Fruit fly (Drosophila melanogaster) whole organism, prepupa: ENCODE measurements around the gene ida.

Experiments used
- Blimp-1 ChIP-seq: fragments of 200-800 bp; sonication (Bioruptor generic); optimal IDR thresholded peaks from 3 replicates; lab custom pipeline; 2017; ENCODE audit warnings: missing biosample characterization, missing genetic modification characterization, mild to moderate bottlenecking, moderate library complexity, missing genetic modification reagents
- CG10631 ChIP-seq: fragments of 200-800 bp; sonication (Bioruptor generic); optimal IDR thresholded peaks from 2 replicates; lab custom pipeline; 2016; ENCODE audit warnings: missing biosample characterization, missing genetic modification characterization
- CG10669 ChIP-seq: fragments of 200-800 bp; sonication (Bioruptor generic); optimal IDR thresholded peaks from 3 replicates; lab custom pipeline; 2018; ENCODE audit warnings: missing biosample characterization, mild to moderate bottlenecking, missing genetic modification characterization, moderate library complexity
- CG11762 ChIP-seq: fragments of 200-800 bp; sonication (Bioruptor generic); optimal IDR thresholded peaks from 3 replicates; lab custom pipeline; 2016; ENCODE audit warnings: missing biosample characterization, missing genetic modification characterization; ENCODE audit not compliant: insufficient read depth
- CG11902 ChIP-seq: fragments of 200-800 bp; sonication (Bioruptor generic); optimal IDR thresholded peaks from 3 replicates; lab custom pipeline; 2016; ENCODE audit warnings: missing biosample characterization, missing genetic modification characterization
- CG15336 ChIP-seq: fragments of 200-800 bp; sonication (Bioruptor generic); IDR thresholded peaks from 2 replicates; pipeline ENCODE4 v1.3.6; 2022; ENCODE audit warnings: missing biosample characterization, missing genetic modification characterization
- CG16779 ChIP-seq: fragments of 200-800 bp; sonication (Bioruptor generic); optimal IDR thresholded peaks from 3 replicates; lab custom pipeline; 2017; ENCODE audit warnings: missing biosample characterization, mild to moderate bottlenecking, missing genetic modification characterization
- CG3032 ChIP-seq: fragments of 200-800 bp; optimal IDR thresholded peaks from 2 replicates; lab custom pipeline; 2019; ENCODE audit warnings: missing biosample characterization, mild to moderate bottlenecking, missing genetic modification characterization, moderate library complexity
- CG31627 ChIP-seq: fragments of 200-800 bp; sonication (Bioruptor generic); optimal IDR thresholded peaks from 3 replicates; lab custom pipeline; 2016; ENCODE audit warnings: missing biosample characterization, missing genetic modification characterization
- CG3919 ChIP-seq: fragments of 200-800 bp; sonication (Bioruptor generic); optimal IDR thresholded peaks from 3 replicates; lab custom pipeline; 2016; ENCODE audit warnings: missing biosample characterization, missing genetic modification characterization
- CG6792 ChIP-seq: fragments of 200-800 bp; sonication (Bioruptor generic); optimal IDR thresholded peaks from 3 replicates; lab custom pipeline; 2016; ENCODE audit warnings: missing biosample characterization, missing genetic modification characterization
- CG6854 ChIP-seq: fragments of 200-800 bp; sonication (Bioruptor generic); optimal IDR thresholded peaks from 2 replicates; lab custom pipeline; 2017; ENCODE audit warnings: missing biosample characterization, mild to moderate bottlenecking, missing genetic modification characterization
- CG7368 ChIP-seq: fragments of 200-800 bp; sonication (Bioruptor generic); optimal IDR thresholded peaks from 3 replicates; lab custom pipeline; 2016; ENCODE audit warnings: missing biosample characterization, missing genetic modification characterization
- CG8632 ChIP-seq: fragments of 200-800 bp; sonication (Bioruptor generic); optimal IDR thresholded peaks from 3 replicates; lab custom pipeline; 2016; ENCODE audit warnings: missing biosample characterization, missing genetic modification characterization
- CG9139 ChIP-seq: fragments of 200-800 bp; sonication (Bioruptor generic); optimal IDR thresholded peaks from 3 replicates; lab custom pipeline; 2017; ENCODE audit warnings: missing biosample characterization, mild to moderate bottlenecking, missing genetic modification characterization
- Eip75B ChIP-seq: fragments of 200-800 bp; sonication (Bioruptor generic); optimal IDR thresholded peaks from 3 replicates; lab custom pipeline; 2016; ENCODE audit warnings: missing biosample characterization, missing genetic modification characterization
- Eip78C ChIP-seq: fragments of 200-800 bp; sonication (Bioruptor generic); peaks from one replicate; lab custom pipeline; 2016; ENCODE audit warnings: missing biosample characterization, missing genetic modification characterization
- Eip93F ChIP-seq: fragments of 200-800 bp; sonication (Bioruptor generic); optimal IDR thresholded peaks from 2 replicates; lab custom pipeline; 2016; ENCODE audit warnings: missing biosample characterization, mild to moderate bottlenecking, missing genetic modification characterization
- Ets21C ChIP-seq: fragments of 200-800 bp; sonication (Bioruptor generic); optimal IDR thresholded peaks from 3 replicates; lab custom pipeline; 2016; ENCODE audit warnings: missing biosample characterization, missing genetic modification characterization
- Ets96B ChIP-seq: fragments of 200-800 bp; optimal IDR thresholded peaks from 2 replicates; lab custom pipeline; 2019; ENCODE audit warnings: missing biosample characterization, mild to moderate bottlenecking, missing genetic modification characterization, moderate library complexity
- Gug ChIP-seq: fragments of 200-800 bp; sonication (Bioruptor generic); IDR thresholded peaks from 2 replicates; pipeline ENCODE4 v1.3.6; 2022; ENCODE audit warnings: missing biosample characterization, missing genetic modification characterization
- Hr39 ChIP-seq: fragments of 200-800 bp; sonication (Bioruptor generic); optimal IDR thresholded peaks from 2 replicates; lab custom pipeline; 2016; ENCODE audit warnings: missing biosample characterization, missing genetic modification characterization
- Hr4 ChIP-seq: fragments of 200-800 bp; sonication (Bioruptor generic); optimal IDR thresholded peaks from 3 replicates; lab custom pipeline; 2016; ENCODE audit warnings: missing biosample characterization, missing genetic modification characterization
- Sox102F ChIP-seq: fragments of 200-800 bp; sonication (Bioruptor generic); optimal IDR thresholded peaks from 2 replicates; lab custom pipeline; 2016; ENCODE audit warnings: missing biosample characterization, mild to moderate bottlenecking, missing genetic modification characterization
- Sox15 ChIP-seq: fragments of 200-800 bp; sonication (Bioruptor generic); optimal IDR thresholded peaks from 3 replicates; lab custom pipeline; 2016; ENCODE audit warnings: missing biosample characterization, missing genetic modification characterization
- achi ChIP-seq: fragments of 200-800 bp; sonication (Bioruptor generic); optimal IDR thresholded peaks from 3 replicates; lab custom pipeline; 2016; ENCODE audit warnings: missing biosample characterization, missing genetic modification characterization
- acj6 ChIP-seq: fragments of 200-800 bp; sonication (Bioruptor generic); optimal IDR thresholded peaks from 3 replicates; lab custom pipeline; 2016; ENCODE audit warnings: missing biosample characterization, missing genetic modification characterization
- dac ChIP-seq: fragments of 200-800 bp; sonication (Bioruptor generic); optimal IDR thresholded peaks from 2 replicates; lab custom pipeline; 2017; ENCODE audit warnings: missing biosample characterization, mild to moderate bottlenecking, missing genetic modification characterization
- eg ChIP-seq: fragments of 200-800 bp; sonication (Bioruptor generic); IDR thresholded peaks from 3 replicates; pipeline ENCODE4 v1.3.6; 2022; ENCODE audit warnings: missing biosample characterization, missing genetic modification characterization
- esn ChIP-seq: fragments of 200-800 bp; sonication (Bioruptor generic); optimal IDR thresholded peaks from 2 replicates; lab custom pipeline; 2016; ENCODE audit warnings: missing biosample characterization, mild to moderate bottlenecking, missing genetic modification characterization, moderate library complexity
- fd85E ChIP-seq: fragments of 200-800 bp; sonication (Bioruptor generic); optimal IDR thresholded peaks from 3 replicates; lab custom pipeline; 2016; ENCODE audit warnings: missing biosample characterization, missing genetic modification characterization
- fkh ChIP-seq: fragments of 200-800 bp; sonication (Bioruptor generic); optimal IDR thresholded peaks from 3 replicates; lab custom pipeline; 2017; ENCODE audit warnings: missing biosample characterization, mild to moderate bottlenecking, missing genetic modification characterization, moderate library complexity
- lz ChIP-seq: fragments of 200-800 bp; sonication (Bioruptor generic); optimal IDR thresholded peaks from 3 replicates; lab custom pipeline; 2016; ENCODE audit warnings: missing biosample characterization, missing genetic modification characterization
- net ChIP-seq: fragments of 200-800 bp; sonication (Bioruptor generic); optimal IDR thresholded peaks from 3 replicates; lab custom pipeline; 2016; ENCODE audit warnings: missing biosample characterization, missing genetic modification characterization
- salr ChIP-seq, 2 experiments: fragments of 200-800 bp; sonication (Bioruptor generic); optimal IDR thresholded peaks; 3 replicates each; lab custom pipeline; 2016 to 2018; ENCODE audit warnings: missing biosample characterization in 2 of 2, missing genetic modification characterization in 2 of 2, mild to moderate bottlenecking in 1 of 2
- spab ChIP-seq: fragments of 200-800 bp; sonication (Bioruptor generic); optimal IDR thresholded peaks from 2 replicates; lab custom pipeline; 2017; ENCODE audit warnings: missing biosample characterization, mild to moderate bottlenecking, missing genetic modification characterization, missing genetic modification reagents
- ss ChIP-seq, 2 experiments: fragments of 200-800 bp; sonication (Bioruptor generic); optimal IDR thresholded peaks; 2 replicates in 1 of 2; 3 replicates in 1 of 2; lab custom pipeline; 2017 to 2018; ENCODE audit warnings: mild to moderate bottlenecking in 2 of 2, missing biosample characterization in 2 of 2, missing genetic modification characterization in 2 of 2, moderate library complexity in 1 of 2
- topi ChIP-seq: fragments of 200-800 bp; sonication (Bioruptor generic); optimal IDR thresholded peaks from 3 replicates; lab custom pipeline; 2016; ENCODE audit warnings: missing biosample characterization, missing genetic modification characterization
- vri ChIP-seq: fragments of 200-800 bp; sonication (Bioruptor generic); optimal IDR thresholded peaks from 3 replicates; lab custom pipeline; 2016; ENCODE audit warnings: missing biosample characterization, mild to moderate bottlenecking, missing genetic modification characterization

The ida gene

DNA sequence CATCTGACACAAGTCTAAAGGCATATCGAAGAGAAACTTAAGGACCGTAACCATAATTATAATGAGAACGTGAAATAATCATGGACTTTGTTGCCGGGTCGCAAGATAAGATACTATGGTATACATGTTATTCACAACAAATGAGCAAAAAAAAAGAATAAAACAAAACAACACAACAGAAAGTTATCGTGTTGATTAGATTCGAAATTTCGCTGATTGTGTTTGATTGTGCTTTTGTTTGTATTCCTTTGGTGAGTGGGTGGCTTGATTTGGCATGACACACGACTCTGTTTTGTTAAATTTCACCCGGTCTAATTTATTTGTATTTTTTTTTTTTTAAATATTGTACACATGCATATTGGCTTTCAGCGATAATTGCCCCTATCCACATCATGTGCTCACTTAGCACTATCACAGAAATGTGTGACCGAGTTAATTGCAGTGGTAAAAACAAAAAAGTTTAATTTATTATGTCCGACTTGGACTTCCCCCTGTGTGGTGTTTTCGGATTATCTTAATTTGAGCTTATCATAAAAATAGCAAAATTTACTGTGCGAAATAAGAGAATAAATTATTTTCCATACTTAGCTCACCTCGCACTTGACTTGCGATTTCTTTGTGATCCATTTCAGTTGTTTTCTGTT is 18.6 kb downstream of the ida start:
- TF ChIP-seq Hr39 (GFP tag; lab: Kevin White, UChicago) (no peak), vri (GFP tag; lab: Kevin White, UChicago) (peak; percentile 74)

DNA sequence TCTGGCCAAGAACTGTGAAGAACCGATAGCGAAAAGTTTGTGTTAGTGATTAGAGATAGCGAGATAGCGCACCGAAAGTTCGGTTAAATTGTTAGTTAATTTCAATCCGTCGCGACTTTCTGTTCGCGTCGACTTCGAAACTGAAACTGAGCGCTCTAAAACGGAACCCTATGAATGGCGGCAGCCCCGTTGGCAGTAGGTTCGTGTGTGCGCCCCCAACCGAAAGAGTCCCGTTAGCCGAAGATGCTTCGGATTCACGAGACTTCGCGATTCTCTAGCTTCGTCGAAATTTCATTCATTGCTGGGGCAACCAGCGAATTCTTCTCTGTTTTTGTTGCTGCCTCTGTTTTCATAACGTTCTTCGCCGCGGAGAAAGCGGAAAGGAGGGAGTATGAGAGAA is 20.3 kb downstream of the ida start:
- TF ChIP-seq net (no peak), vri (GFP tag; lab: Kevin White, UChicago) (peak; percentile 69)
- TF ChIP-seq, all 60 proteins: peak for 1

DNA sequence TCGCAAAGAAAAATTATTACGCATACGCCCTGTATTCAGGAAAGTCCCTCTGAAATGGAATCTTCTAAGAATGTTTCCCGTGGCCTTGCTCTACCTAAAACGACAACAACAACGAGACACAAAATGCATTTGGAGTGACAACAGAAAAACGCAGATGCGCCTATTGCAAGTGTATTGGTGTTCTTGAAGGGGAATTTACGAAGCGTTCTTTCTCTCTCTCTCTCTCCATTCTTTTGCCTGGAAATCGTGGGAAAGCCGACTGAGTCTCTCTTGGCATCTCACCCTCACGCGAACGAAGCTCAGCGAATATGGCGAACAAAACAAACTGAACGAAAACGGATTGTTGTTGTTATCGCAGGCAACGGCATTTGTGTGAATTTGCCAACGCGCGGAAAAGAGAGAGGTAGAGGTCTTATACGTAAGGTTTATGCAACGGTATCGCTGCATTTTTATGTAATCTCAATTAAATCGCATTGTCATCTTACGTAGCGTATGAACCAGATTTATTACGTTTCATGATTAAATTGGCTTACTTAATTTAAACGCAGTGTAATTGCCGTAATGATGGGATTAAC is 21.1 kb downstream of the ida start:
- TF ChIP-seq Eip78C (GFP tag; lab: Kevin White, UChicago) = peak; percentile 30
- TF ChIP-seq CG6854 (GFP tag; lab: Kevin White, UChicago) = no peak
- peak; percentile 96 for TF ChIP-seq vri (GFP tag; lab: Kevin White, UChicago)
- TF ChIP-seq Sox15 (GFP tag; lab: Kevin White, UChicago) = no peak
- no peak for TF ChIP-seq topi
- no peak for TF ChIP-seq CG10669

DNA sequence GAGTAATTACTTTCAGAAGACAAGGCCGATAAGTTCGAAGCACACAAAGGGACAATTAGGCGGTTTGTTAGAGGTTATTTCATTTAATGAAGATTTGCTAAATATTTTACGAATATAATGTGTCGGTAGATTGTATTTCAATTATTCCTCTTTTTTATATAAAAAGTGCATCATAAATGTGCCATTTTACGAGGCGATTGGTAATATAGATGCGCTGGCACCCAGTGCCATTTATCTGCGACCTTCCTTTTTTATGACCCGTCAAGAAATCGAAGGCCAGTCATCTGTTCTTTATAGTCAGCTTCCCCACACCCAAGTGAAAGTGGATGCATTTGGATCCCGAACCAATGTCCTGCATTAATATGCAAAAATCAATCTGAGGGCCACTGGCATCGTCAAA is 22.3 kb downstream of the ida start:
- TF ChIP-seq CG3919 (GFP tag; lab: Kevin White, UChicago) (no peak), Ets21C (no peak), Eip93F (GFP tag; lab: Kevin White, UChicago) (no peak), Sox102F (no peak), Ets96B (tag; lab: Kevin White, UChicago) (no peak)

DNA sequence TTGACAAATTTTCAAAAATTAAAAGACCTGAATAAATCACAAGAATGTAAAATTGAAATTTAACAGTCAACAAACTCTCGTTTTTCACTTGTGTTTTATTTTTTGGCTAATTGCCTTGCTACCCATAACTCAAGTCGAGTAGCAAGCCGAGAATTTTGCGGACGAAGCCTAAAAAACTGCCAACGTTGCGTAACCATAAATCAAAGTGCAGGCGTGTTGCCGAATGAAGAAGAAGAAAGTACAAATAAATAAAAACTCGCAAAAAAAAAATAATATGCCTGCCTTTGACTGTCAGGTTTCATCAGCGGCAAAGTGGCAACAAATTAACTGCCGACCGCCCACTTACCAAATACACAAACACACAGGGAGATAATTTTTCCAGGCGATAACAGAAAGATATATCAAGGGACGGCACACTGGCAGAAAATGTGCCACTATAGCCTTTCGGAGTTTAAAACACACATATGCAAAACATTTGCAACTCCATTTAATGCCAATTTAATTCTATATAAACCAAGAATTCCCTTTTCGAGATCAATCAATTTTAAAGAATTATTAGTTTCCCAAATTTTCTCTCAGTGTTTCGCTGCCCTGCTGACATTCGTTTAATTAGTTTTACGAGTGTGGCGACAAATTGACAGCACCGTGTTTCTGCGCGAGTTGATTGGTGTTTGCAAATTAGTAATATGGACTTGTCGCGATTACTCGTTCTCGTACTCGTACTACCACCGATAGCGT is 23.2 kb downstream of the ida start:
- TF ChIP-seq ss (GFP tag; optimal IDR thresholded peaks at IDR 0.05; lab: Kevin White, UChicago) (peak in 1 of 2 experiments; percentile 35), CG9139 (GFP tag; lab: Kevin White, UChicago) (no peak), CG3032 (tag; lab: Kevin White, UChicago) (no peak), Hr4 (peak; percentile 78), lz (GFP tag; lab: Kevin White, UChicago) (peak; percentile 85), CG3919 (GFP tag; lab: Kevin White, UChicago) (peak; percentile 80), net (peak; percentile 80), Gug (GFP tag; lab: Robert Waterston, UW) (peak; percentile 70), CG15336 (GFP tag; lab: Robert Waterston, UW) (peak; percentile 78), spab (GFP tag; lab: Kevin White, UChicago) (peak; percentile 27), CG6792 (peak; percentile 85), CG8632 (GFP tag; lab: Kevin White, UChicago) (peak; percentile 84), acj6 (GFP tag; lab: Kevin White, UChicago) (peak; percentile 87), Sox102F (peak; percentile 91), fd85E (GFP tag; lab: Kevin White, UChicago) (peak; percentile 18), dac (no peak), CG10631 (peak; percentile 68), Blimp-1 (GFP tag; lab: Kevin White, UChicago) (peak; percentile 63), CG31627 (GFP tag; lab: Kevin White, UChicago) (peak; percentile 95), CG11762 (GFP tag; lab: Kevin White, UChicago) (peak; percentile 62), esn (GFP tag; lab: Kevin White, UChicago) (peak; percentile 92), Ets21C (peak; percentile 81), Hr39 (GFP tag; lab: Kevin White, UChicago) (peak; percentile 95), Eip75B (GFP tag; lab: Kevin White, UChicago) (peak; percentile 74), Ets96B (tag; lab: Kevin White, UChicago) (peak; percentile 55), CG7368 (GFP tag; lab: Kevin White, UChicago) (peak; percentile 73), salr (GFP tag; optimal IDR thresholded peaks at IDR 0.05; lab: Kevin White, UChicago) (peak; percentile 51 to 62), CG16779 (tag; lab: Kevin White, UChicago) (peak; percentile 16), eg (GFP tag; lab: Robert Waterston, UW) (peak; percentile 80), Eip93F (GFP tag; lab: Kevin White, UChicago) (peak; percentile 69), CG11902 (GFP tag; lab: Kevin White, UChicago) (peak; percentile 83), achi (GFP tag; lab: Kevin White, UChicago) (peak; percentile 84), fkh (GFP tag; lab: Kevin White, UChicago) (peak; percentile 55)
